Fruit fly (Drosophila melanogaster): ENCODE data around the gene Elo68beta.

- TF ChIP-seq CTCF (optimal IDR thresholded peaks at IDR 0.05) (no peak), CG8478 (optimal IDR thresholded peaks at IDR 0.05) (no peak)
Measured at dm6 chr3L:11107432-11107831, 5.9 kb upstream of the Elo68beta start, which contains the start of gene CG32073.
